Fruit fly (Drosophila melanogaster) S2 (cell line): ENCODE measurements around the gene Vha16-5.

Experiments used
- CG8478 ChIP-seq: fragments of >200 bp; optimal IDR thresholded peaks from 2 replicates; lab custom pipeline; 2018
- CTCF ChIP-seq, 2 experiments: fragments of >200 bp; optimal IDR thresholded peaks; 2 replicates each; lab custom pipeline; 2018

- TF ChIP-seq CTCF (optimal IDR thresholded peaks at IDR 0.05; lab: Kevin White, UChicago), result no peak
- TF ChIP-seq CG8478 (lab: Kevin White, UChicago), result no peak
Observed at dm6 chr2L:10711221-10711620, 25.6 kb downstream of the Vha16-5 start.
